Worm (Caenorhabditis elegans) whole organism, midembryonic: ENCODE results near the gene fbxc-43.

Source experiments
- T22C8.4 ChIP-seq: fragments of 200-800 bp; sonication (Bioruptor generic); IDR thresholded peaks from 2 replicates; pipeline ENCODE4 v1.3.6; 2022; ENCODE audit warnings: missing genetic modification characterization, missing compliant biosample characterization
- cog-1 ChIP-seq: sonication (generic microtip); optimal IDR thresholded peaks from 2 replicates; lab custom pipeline; 2016; ENCODE audit warnings: missing genetic modification characterization, missing compliant biosample characterization
- flt-1 ChIP-seq: fragments of 200-800 bp; sonication (Bioruptor generic); IDR thresholded peaks from 2 replicates; pipeline ENCODE4 v1.3.6; 2022; ENCODE audit warnings: missing genetic modification characterization, missing compliant biosample characterization
- klf-2 ChIP-seq: fragments of 200-800 bp; sonication (Bioruptor generic); conservative IDR thresholded peaks from 2 replicates; pipeline ENCODE4 v1.3.6; 2022; ENCODE audit warnings: missing genetic modification reagents, missing genetic modification characterization, missing compliant biosample characterization
- med-1 ChIP-seq: sonication (generic microtip); optimal IDR thresholded peaks from 2 replicates; lab custom pipeline; 2017; ENCODE audit warnings: missing genetic modification characterization, mild to moderate bottlenecking, missing compliant biosample characterization, antibody characterized with exemption, missing genetic modification reagents; ENCODE audit not compliant: insufficient read depth
- ref-1 ChIP-seq: fragments of 200-800 bp; sonication (Bioruptor generic); conservative IDR thresholded peaks from 2 replicates; pipeline ENCODE4 v1.3.6; 2022; ENCODE audit warnings: missing genetic modification reagents, missing genetic modification characterization, missing compliant biosample characterization
- tab-1 ChIP-seq: fragments of 200-800 bp; sonication (Bioruptor generic); IDR thresholded peaks from 2 replicates; pipeline ENCODE4 v1.3.6; 2022; ENCODE audit warnings: missing genetic modification characterization, missing compliant biosample characterization
- ztf-23 ChIP-seq: fragments of 200-800 bp; sonication (Bioruptor generic); IDR thresholded peaks from 2 replicates; pipeline ENCODE4 v1.3.6; 2022; ENCODE audit warnings: missing genetic modification reagents, missing genetic modification characterization, missing compliant biosample characterization
- ztf-29 ChIP-seq: fragments of 200-800 bp; sonication (Bioruptor generic); IDR thresholded peaks from 2 replicates; pipeline ENCODE4 v1.3.6; 2022; ENCODE audit warnings: missing genetic modification reagents, missing genetic modification characterization, missing compliant biosample characterization

The fbxc-43 gene

DNA sequence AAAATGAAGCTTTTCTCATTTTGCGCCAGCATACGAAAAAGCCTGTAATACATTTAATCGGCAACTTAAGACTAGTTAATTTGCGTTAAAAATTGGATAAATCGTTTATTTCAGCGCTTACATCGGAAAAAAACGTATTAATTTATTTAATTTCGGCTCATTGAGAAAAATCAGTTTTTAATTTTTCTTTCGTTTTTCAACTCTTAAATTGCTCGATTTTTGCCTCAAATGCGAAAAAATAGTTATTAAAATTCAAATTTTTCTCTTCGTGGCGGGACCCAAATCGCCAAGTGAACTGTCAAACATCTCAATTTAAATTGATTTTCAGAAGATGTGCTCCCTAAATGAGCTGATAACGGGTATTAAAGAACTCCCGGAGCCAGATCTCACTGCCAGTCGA is 12.8 kb downstream of the fbxc-43 start, which contains the start of gene C16A11.5:
Gene C16A11.5 (plus strand): TSS at position 323 of the 400 bp plus-strand sequence.
- TF ChIP-seq T22C8.4 (no peak), tab-1 (GFP tag; lab: Robert Waterston, UW) (no peak), klf-2 (GFP tag; lab: Robert Waterston, UW) (no peak), cog-1 (tag; lab: Kevin White, UChicago) (no peak), med-1 (GFP tag; lab: Kevin White, UChicago) (no peak), flt-1 (no peak), ztf-29 (GFP tag; lab: Robert Waterston, UW) (no peak), ztf-23 (GFP tag; lab: Robert Waterston, UW) (no peak), ref-1 (GFP tag; lab: Robert Waterston, UW) (no peak)

DNA sequence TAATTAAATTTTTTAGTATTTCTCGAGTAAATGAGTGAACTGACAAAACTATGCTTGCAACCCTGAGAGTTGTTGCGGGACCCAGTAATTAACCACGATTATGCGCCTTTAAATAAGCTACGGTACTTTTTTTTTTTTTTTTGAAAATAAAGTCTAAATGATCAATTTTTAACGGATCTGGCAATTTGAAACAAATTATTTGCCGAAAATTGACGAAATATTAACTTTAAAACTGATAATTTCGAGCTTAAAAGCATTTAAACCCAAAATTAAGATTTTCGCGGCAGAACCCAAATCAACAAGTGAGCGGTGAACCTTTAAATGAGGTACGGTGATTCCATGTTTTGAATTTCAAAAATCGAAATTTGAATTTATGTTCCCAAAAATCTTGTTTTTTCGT is 13.3 kb downstream of the fbxc-43 start:
- TF ChIP-seq T22C8.4 (no peak), med-1 (GFP tag; lab: Kevin White, UChicago) (no peak), flt-1 (no peak), ztf-23 (GFP tag; lab: Robert Waterston, UW) (no peak), klf-2 (GFP tag; lab: Robert Waterston, UW) (no peak), ztf-29 (GFP tag; lab: Robert Waterston, UW) (no peak), tab-1 (GFP tag; lab: Robert Waterston, UW) (no peak), ref-1 (GFP tag; lab: Robert Waterston, UW) (no peak)

- no peak for TF ChIP-seq med-1 (GFP tag; lab: Kevin White, UChicago)
- no peak for TF ChIP-seq cog-1 (tag; lab: Kevin White, UChicago)
- no peak for TF ChIP-seq tab-1 (GFP tag; lab: Robert Waterston, UW)
- TF ChIP-seq klf-2 (GFP tag; lab: Robert Waterston, UW): no peak
- TF ChIP-seq ztf-29 (GFP tag; lab: Robert Waterston, UW): no peak
- TF ChIP-seq ref-1 (GFP tag; lab: Robert Waterston, UW): no peak
Observed at ce11 chrII:4219062-4219461, 16.7 kb downstream of the fbxc-43 start, which contains the start of gene F31D5.1. TSS of gene F31D5.1 (plus strand) at chrII:4219362.

- TF ChIP-seq cog-1 (tag; lab: Kevin White, UChicago): no peak
- TF ChIP-seq med-1 (GFP tag; lab: Kevin White, UChicago): no peak
Observed at ce11 chrII:4215318-4215717, 20.5 kb downstream of the fbxc-43 start, which contains the start of gene F31D5.2. TSS of gene F31D5.2 (plus strand) at chrII:4215618.

DNA sequence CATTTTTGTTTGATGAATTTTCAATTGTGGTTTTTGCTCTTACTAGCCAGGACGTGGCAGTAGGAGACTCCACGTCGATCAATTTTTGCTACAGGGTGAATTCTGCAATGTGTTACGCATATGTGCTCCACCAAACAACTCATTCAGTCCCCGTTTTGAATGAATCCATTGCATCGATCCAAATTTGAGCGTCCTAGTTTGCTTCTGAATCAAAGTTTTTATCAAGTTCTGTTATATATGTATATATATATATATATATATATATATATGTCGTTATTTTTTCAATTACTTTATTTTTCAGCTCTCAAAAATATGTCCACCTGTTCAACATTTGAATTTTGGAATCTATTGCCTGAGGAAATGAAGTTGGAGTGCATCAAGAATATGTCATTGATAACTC is 24.7 kb downstream of the fbxc-43 start, which contains the start of gene F31D5.7:
Gene F31D5.7 (plus strand): TSS at position 301 of the 400 bp plus-strand sequence.
- no peak for TF ChIP-seq med-1 (GFP tag; lab: Kevin White, UChicago)
- no peak for TF ChIP-seq klf-2 (GFP tag; lab: Robert Waterston, UW)
- no peak for TF ChIP-seq cog-1 (tag; lab: Kevin White, UChicago)
- TF ChIP-seq ztf-29 (GFP tag; lab: Robert Waterston, UW): no peak
- TF ChIP-seq tab-1 (GFP tag; lab: Robert Waterston, UW): no peak
- TF ChIP-seq T22C8.4: no peak
- TF ChIP-seq ztf-23 (GFP tag; lab: Robert Waterston, UW): no peak
- no peak for TF ChIP-seq ref-1 (GFP tag; lab: Robert Waterston, UW)
- no peak for TF ChIP-seq flt-1

- TF ChIP-seq ztf-29 (GFP tag; lab: Robert Waterston, UW) (no peak), med-1 (GFP tag; lab: Kevin White, UChicago) (no peak), cog-1 (tag; lab: Kevin White, UChicago) (no peak), flt-1 (no peak), ztf-23 (GFP tag; lab: Robert Waterston, UW) (no peak), ref-1 (GFP tag; lab: Robert Waterston, UW) (no peak), klf-2 (GFP tag; lab: Robert Waterston, UW) (no peak), T22C8.4 (no peak), tab-1 (GFP tag; lab: Robert Waterston, UW) (no peak)
Observed at ce11 chrII:4209071-4209747, 26.6 kb downstream of the fbxc-43 start, which contains the start of gene F31D5.6. TSS of gene F31D5.6 (plus strand) at chrII:4209697.

ce11 chrII:4203729-4204184 is 32.0 kb downstream of the fbxc-43 start, which contains the start of gene mth-1:
TSS of gene mth-1 (minus strand) at chrII:4203779.
- TF ChIP-seq ztf-29 (GFP tag; lab: Robert Waterston, UW) (no peak), tab-1 (GFP tag; lab: Robert Waterston, UW) (no peak), klf-2 (GFP tag; lab: Robert Waterston, UW) (no peak), flt-1 (no peak), cog-1 (tag; lab: Kevin White, UChicago) (no peak), med-1 (GFP tag; lab: Kevin White, UChicago) (no peak), T22C8.4 (no peak), ref-1 (GFP tag; lab: Robert Waterston, UW) (no peak), ztf-23 (GFP tag; lab: Robert Waterston, UW) (no peak)

- TF ChIP-seq ztf-29 (GFP tag; lab: Robert Waterston, UW): no peak
- TF ChIP-seq ref-1 (GFP tag; lab: Robert Waterston, UW): no peak
- TF ChIP-seq tab-1 (GFP tag; lab: Robert Waterston, UW): no peak
- no peak for TF ChIP-seq klf-2 (GFP tag; lab: Robert Waterston, UW)
- no peak for TF ChIP-seq flt-1
- TF ChIP-seq cog-1 (tag; lab: Kevin White, UChicago): no peak
- no peak for TF ChIP-seq T22C8.4
- TF ChIP-seq med-1 (GFP tag; lab: Kevin White, UChicago): no peak
- no peak for TF ChIP-seq ztf-23 (GFP tag; lab: Robert Waterston, UW)
Observed at ce11 chrII:4194127-4194526, 41.7 kb downstream of the fbxc-43 start, which contains the start of gene mth-2. TSS of gene mth-2 (minus strand) at chrII:4194314.

- TF ChIP-seq flt-1 (no peak), ref-1 (GFP tag; lab: Robert Waterston, UW) (no peak), ztf-29 (GFP tag; lab: Robert Waterston, UW) (no peak), cog-1 (tag; lab: Kevin White, UChicago) (no peak), tab-1 (GFP tag; lab: Robert Waterston, UW) (no peak), med-1 (GFP tag; lab: Kevin White, UChicago) (no peak)
Observed at ce11 chrII:4186364-4186763, 49.4 kb downstream of the fbxc-43 start, which contains the start of gene cpna-1. TSS of gene cpna-1 (plus strand) at chrII:4186664.
